Worm (Caenorhabditis elegans) whole organism, L4 larva: ENCODE measurements around the gene M03A1.8.

Experiments
- D1046.2 ChIP-seq: fragments of 200-800 bp; sonication (Bioruptor generic); IDR thresholded peaks from 2 replicates; pipeline ENCODE4 v1.3.6; 2022; ENCODE audit warnings: missing genetic modification characterization, missing compliant biosample characterization
- F10B5.3 ChIP-seq: sonication (generic microtip); optimal IDR thresholded peaks from 2 replicates; lab custom pipeline; 2016; ENCODE audit warnings: mild to moderate bottlenecking, missing genetic modification characterization, missing compliant biosample characterization
- F26F4.8 ChIP-seq: fragments of 200-800 bp; sonication (Bioruptor generic); conservative IDR thresholded peaks from 2 replicates; pipeline ENCODE4 v1.3.6; 2022; ENCODE audit warnings: missing genetic modification characterization, missing compliant biosample characterization
- R02D3.7 ChIP-seq: fragments of 150-350 bp; sonication (generic microtip); optimal IDR thresholded peaks from 3 replicates; lab custom pipeline; 2014; ENCODE audit warnings: missing biosample characterization, missing genetic modification characterization
- Y105C5A.15 ChIP-seq: fragments of 200-800 bp; sonication (Bioruptor generic); IDR thresholded peaks from 2 replicates; pipeline ENCODE4 v1.3.6; 2022; ENCODE audit warnings: missing genetic modification characterization, missing compliant biosample characterization
- ZK546.5 ChIP-seq, 2 experiments: sonication (generic microtip); optimal IDR thresholded peaks; 2 replicates each; lab custom pipeline; 2017; ENCODE audit warnings: missing biosample characterization in 2 of 2, missing genetic modification characterization in 2 of 2
- aha-1 ChIP-seq: fragments of 150-350 bp; peaks from one replicate; lab custom pipeline; 2014; ENCODE audit warnings: missing biosample characterization, missing genetic modification characterization
- ama-1 ChIP-seq: fragments of 150-350 bp; optimal IDR thresholded peaks from 2 replicates; lab custom pipeline; 2014; ENCODE audit warnings: inconsistent platforms, mixed read lengths
- ceh-62 ChIP-seq: sonication (generic microtip); optimal IDR thresholded peaks from 2 replicates; lab custom pipeline; 2017; ENCODE audit warnings: missing biosample characterization, missing genetic modification characterization
- ceh-82 ChIP-seq: sonication (generic microtip); optimal IDR thresholded peaks from 2 replicates; lab custom pipeline; 2017; ENCODE audit warnings: missing biosample characterization, missing genetic modification characterization
- ctbp-1 ChIP-seq: fragments of 200-800 bp; sonication (Bioruptor generic); IDR thresholded peaks from 2 replicates; pipeline ENCODE4 v1.3.6; 2022; ENCODE audit warnings: missing genetic modification reagents, missing genetic modification characterization, missing compliant biosample characterization
- daf-16 ChIP-seq, 3 experiments: sonication (generic microtip); optimal IDR thresholded peaks; 2 replicates each; lab custom pipeline; 2016 to 2017; ENCODE audit warnings: missing genetic modification characterization in 3 of 3, missing genetic modification reagents in 3 of 3, mild to moderate bottlenecking in 2 of 3, missing compliant biosample characterization in 2 of 3, missing biosample characterization in 1 of 3, moderate library complexity in 1 of 3
- daf-8 ChIP-seq: fragments of 200-800 bp; sonication (Bioruptor generic); IDR thresholded peaks from 2 replicates; pipeline ENCODE4 v1.3.6; 2022; ENCODE audit warnings: missing genetic modification characterization, missing compliant biosample characterization
- dmd-6 ChIP-seq: fragments of 200-800 bp; sonication (Bioruptor generic); IDR thresholded peaks from 2 replicates; pipeline ENCODE4 v1.3.6; 2022; ENCODE audit warnings: missing genetic modification reagents, missing genetic modification characterization, missing compliant biosample characterization
- egl-43 ChIP-seq: fragments of 200-800 bp; sonication (Bioruptor generic); IDR thresholded peaks from 2 replicates; pipeline ENCODE4 v1.3.6; 2022; ENCODE audit warnings: missing genetic modification reagents, missing genetic modification characterization, missing compliant biosample characterization
- fkh-10 ChIP-seq: fragments of 150-350 bp; optimal IDR thresholded peaks from 2 replicates; lab custom pipeline; 2014; ENCODE audit warnings: missing biosample characterization, missing genetic modification reagents, missing genetic modification characterization
- lim-7 ChIP-seq: fragments of 200-800 bp; sonication (Bioruptor generic); IDR thresholded peaks from 2 replicates; pipeline ENCODE4 v1.3.6; 2022; ENCODE audit warnings: missing genetic modification characterization, missing compliant biosample characterization
- lin-39 ChIP-seq: fragments of 150-350 bp; optimal IDR thresholded peaks from 2 replicates; lab custom pipeline; 2014; ENCODE audit warnings: missing biosample characterization, missing genetic modification reagents, missing genetic modification characterization
- lir-3 ChIP-seq: sonication (generic microtip); optimal IDR thresholded peaks from 2 replicates; lab custom pipeline; 2016; ENCODE audit warnings: mild to moderate bottlenecking, missing genetic modification characterization, missing compliant biosample characterization
- mep-1 ChIP-seq: fragments of 150-350 bp; sonication (generic microtip); optimal IDR thresholded peaks from 3 replicates; lab custom pipeline; 2014; ENCODE audit warnings: missing biosample characterization, missing genetic modification characterization
- mes-2 ChIP-seq: sonication (generic microtip); optimal IDR thresholded peaks from 2 replicates; lab custom pipeline; 2016; ENCODE audit warnings: missing genotype, mild to moderate bottlenecking, missing genetic modification characterization, missing compliant biosample characterization; ENCODE audit not compliant: poor library complexity, severe bottlenecking
- nhr-28 ChIP-seq: fragments of 150-350 bp; optimal IDR thresholded peaks from 2 replicates; lab custom pipeline; 2014; ENCODE audit warnings: missing biosample characterization, missing genetic modification characterization
- nhr-41 ChIP-seq: fragments of 200-800 bp; sonication (Bioruptor generic); IDR thresholded peaks from 2 replicates; pipeline ENCODE4 v1.3.6; 2022; ENCODE audit warnings: missing genetic modification reagents, missing genetic modification characterization, missing compliant biosample characterization
- nhr-6 ChIP-seq: fragments of 150-350 bp; optimal IDR thresholded peaks from 2 replicates; lab custom pipeline; 2014; ENCODE audit warnings: missing biosample characterization, missing genetic modification characterization
- pqm-1 ChIP-seq: sonication (generic microtip); optimal IDR thresholded peaks from 2 replicates; lab custom pipeline; 2017; ENCODE audit warnings: missing biosample characterization, missing genetic modification characterization
- skn-1 ChIP-seq: fragments of 150-350 bp; optimal IDR thresholded peaks from 2 replicates; lab custom pipeline; 2014; ENCODE audit warnings: missing biosample characterization, missing genetic modification characterization
- tra-1 ChIP-seq: fragments of 200-800 bp; sonication (Bioruptor generic); IDR thresholded peaks from 2 replicates; pipeline ENCODE4 v1.3.6; 2022; ENCODE audit warnings: missing genetic modification reagents, missing genetic modification characterization, missing compliant biosample characterization
- unc-62 ChIP-seq, 3 experiments: fragments of 150-350 bp in 1 of 3; sonication (generic microtip); optimal IDR thresholded peaks in 2 of 3; peaks in 1 of 3; 1 replicate in 1 of 3; 2 replicates in 2 of 3; lab custom pipeline; 2014 to 2017; ENCODE audit warnings: missing biosample characterization in 3 of 3, missing genetic modification characterization in 3 of 3, missing genetic modification reagents in 3 of 3, missing genotype in 1 of 3
- zip-2 ChIP-seq: fragments of 150-350 bp; optimal IDR thresholded peaks from 2 replicates; lab custom pipeline; 2014; ENCODE audit warnings: missing biosample characterization, missing genetic modification characterization
- ztf-7 ChIP-seq: fragments of 150-350 bp; optimal IDR thresholded peaks from 2 replicates; lab custom pipeline; 2014; ENCODE audit warnings: missing biosample characterization, missing genetic modification characterization

M03A1.8 gene

DNA sequence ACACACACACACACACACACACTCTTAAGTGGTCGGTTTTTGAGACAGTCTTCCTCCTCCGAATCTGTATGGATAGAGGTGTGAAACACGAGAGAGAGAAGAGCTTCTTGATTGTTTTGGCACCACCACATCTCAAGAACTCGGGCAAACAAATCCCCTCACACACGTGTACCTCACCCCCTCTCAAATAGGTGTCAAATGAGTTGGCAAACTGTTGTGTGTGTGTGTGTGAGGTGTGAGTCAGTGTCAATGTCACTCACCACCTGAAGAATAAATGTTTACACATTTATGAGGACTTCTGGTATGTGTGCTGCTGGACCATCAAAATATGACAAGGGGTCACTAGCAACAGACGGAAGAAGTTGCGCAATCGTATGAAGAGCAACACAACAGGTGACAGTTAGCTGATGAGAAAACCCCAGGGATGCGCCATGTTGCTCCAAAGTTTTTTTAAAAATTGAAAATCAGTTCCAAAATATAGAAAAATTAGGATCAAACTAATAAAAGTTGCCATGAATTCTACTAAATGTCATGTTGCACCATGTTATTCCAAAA is 19.9 kb downstream of the M03A1.8 start:
- TF ChIP-seq pqm-1 (tag; lab: Kevin White, UChicago) (no peak), R02D3.7 (tag; lab: Kevin White, UChicago) (no peak), mep-1 (tag; lab: Kevin White, UChicago) (no peak), nhr-28 (tag; lab: Kevin White, UChicago) (no peak), ZK546.5 (tag; optimal IDR thresholded peaks at IDR 0.05; lab: Kevin White, UChicago) (no peak), F26F4.8 (GFP tag; lab: Robert Waterston, UW) (no peak), fkh-10 (no peak), mes-2 (tag; lab: Kevin White, UChicago) (no peak), tra-1 (GFP tag; lab: Robert Waterston, UW) (no peak), dmd-6 (GFP tag; lab: Robert Waterston, UW) (no peak), ceh-82 (no peak), aha-1 (no peak), Y105C5A.15 (no peak)
- TF ChIP-seq, all 104 proteins: peak for 0

DNA sequence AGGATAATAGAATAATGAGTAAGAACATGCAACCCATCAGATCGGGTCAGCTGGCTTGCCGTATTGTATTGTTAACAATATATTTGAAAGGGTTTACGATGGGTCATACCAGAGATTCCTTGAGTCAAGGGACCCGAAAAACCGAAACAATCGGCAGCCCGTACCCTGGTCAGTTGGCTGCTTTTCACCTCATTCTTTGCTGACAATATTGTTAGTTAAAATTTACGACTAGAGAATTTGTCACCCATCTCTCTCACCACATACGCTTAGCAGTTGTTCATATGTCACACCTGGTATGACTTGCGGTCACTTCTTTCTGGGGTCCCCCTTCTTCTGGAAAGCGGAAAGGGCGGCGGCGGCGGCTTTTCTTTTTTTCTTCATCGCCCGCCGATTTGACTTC is 21.0 kb downstream of the M03A1.8 start:
- TF ChIP-seq R02D3.7 (tag; lab: Kevin White, UChicago) (no peak), nhr-6 (tag; lab: Kevin White, UChicago) (no peak), aha-1 (peak; percentile 68), nhr-41 (GFP tag; lab: Robert Waterston, UW) (no peak), ceh-82 (no peak), zip-2 (no peak), ama-1 (no peak), egl-43 (GFP tag; lab: Robert Waterston, UW) (no peak), ceh-62 (no peak), skn-1 (tag; lab: Kevin White, UChicago) (no peak), nhr-28 (tag; lab: Kevin White, UChicago) (no peak), lin-39 (tag; lab: Kevin White, UChicago) (no peak), daf-16 (GFP tag; optimal IDR thresholded peaks at IDR 0.05; lab: Kevin White, UChicago) (no peak), daf-16 (tag; optimal IDR thresholded peaks at IDR 0.05; lab: Kevin White, UChicago) (no peak), unc-62 (GFP tag; optimal IDR thresholded peaks at IDR 0.05 in 1 of 2; lab: Kevin White, UChicago) (peak in 1 of 2 experiments; percentile 41), unc-62 (tag; optimal IDR thresholded peaks at IDR 0.05; lab: Kevin White, UChicago) (no peak)

DNA sequence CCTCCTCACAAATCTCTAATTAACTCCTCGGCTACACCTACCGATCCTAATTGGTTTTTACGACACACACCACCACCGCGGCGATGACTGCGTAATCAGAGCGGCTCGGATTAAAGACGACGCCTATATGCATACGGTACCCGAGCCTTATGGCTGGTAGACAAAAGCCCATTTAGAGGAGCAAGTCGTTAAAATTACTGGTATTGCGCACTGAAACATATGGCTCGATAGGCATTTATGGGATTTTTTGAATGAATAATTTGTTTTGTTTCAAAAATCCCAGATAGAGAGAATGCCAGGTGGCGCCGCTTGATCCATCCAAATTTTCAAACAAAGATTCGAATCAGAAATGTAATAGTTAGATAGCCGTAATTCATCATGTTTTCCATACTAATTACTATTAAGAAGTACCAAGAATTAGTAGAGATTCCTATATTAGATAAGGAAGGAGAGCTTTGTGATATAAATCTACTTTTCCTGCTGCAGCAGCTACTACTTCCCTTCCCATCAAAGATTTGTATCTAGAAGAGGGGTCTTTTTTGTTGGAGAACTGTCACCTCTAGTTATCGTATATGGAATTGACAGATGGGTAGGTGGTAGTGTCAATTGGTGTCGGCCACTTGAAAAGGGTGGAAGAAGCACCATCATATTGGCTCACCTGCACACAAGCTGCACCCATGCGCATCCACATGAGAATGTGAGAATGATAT is 23.2 kb downstream of the M03A1.8 start:
- 0 out of 2 replicates have a peak, but pooled peaks have one; percentile 34 for TF ChIP-seq D1046.2 (GFP tag; lab: Robert Waterston, UW)
- TF ChIP-seq F10B5.3 (tag; lab: Kevin White, UChicago) = no peak
- TF ChIP-seq ctbp-1 (GFP tag; lab: Robert Waterston, UW) = 0 out of 2 replicates have a peak, but pooled peaks have one; percentile 15

DNA sequence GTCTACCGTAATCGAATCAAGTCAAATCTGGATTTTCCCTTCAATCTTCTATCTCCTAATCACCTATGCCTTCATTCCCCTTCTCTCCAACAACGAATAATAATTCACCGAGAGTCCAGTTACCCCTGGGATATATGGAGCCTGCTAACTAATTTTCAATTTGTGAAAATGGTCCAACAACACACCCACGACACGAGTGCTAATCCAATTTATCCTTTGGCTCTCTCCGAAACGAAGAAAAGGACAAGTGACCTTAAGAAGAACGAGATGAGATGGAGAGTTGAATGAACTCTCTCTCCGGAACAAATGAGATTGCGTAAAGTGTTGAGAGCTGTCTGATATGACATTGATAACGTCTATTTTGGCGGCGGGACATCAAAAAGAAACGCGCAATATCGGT is 24.2 kb downstream of the M03A1.8 start:
- TF ChIP-seq unc-62 (GFP tag; optimal IDR thresholded peaks at IDR 0.05 in 1 of 2; lab: Kevin White, UChicago) = peak in 1 of 2 experiments; percentile 9
- no peak for TF ChIP-seq unc-62 (tag; optimal IDR thresholded peaks at IDR 0.05; lab: Kevin White, UChicago)
- TF ChIP-seq daf-8 = no peak
- TF ChIP-seq, all 104 proteins: peak for 1

DNA sequence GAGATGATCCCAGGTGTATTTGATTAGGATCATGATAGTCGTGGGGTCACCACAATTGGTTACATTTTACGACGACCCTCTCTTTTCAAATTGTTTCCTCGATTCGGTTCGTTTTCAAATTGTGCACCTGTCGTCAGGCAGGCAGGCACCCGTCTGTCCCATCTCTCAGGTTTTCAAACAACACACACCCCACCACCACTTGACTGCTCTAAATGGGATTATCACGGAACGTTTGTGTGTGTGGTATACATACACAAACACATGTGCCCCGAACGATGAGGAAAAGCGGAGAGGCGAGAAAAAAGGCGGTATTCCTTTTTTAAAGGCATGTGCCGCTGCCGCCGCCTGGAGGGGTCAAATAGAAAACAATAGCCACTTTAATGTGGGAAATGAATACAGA is 25.2 kb downstream of the M03A1.8 start:
- TF ChIP-seq lim-7 (GFP tag; lab: Robert Waterston, UW) (no peak), nhr-28 (tag; lab: Kevin White, UChicago) (no peak), lir-3 (tag; lab: Kevin White, UChicago) (no peak)
- TF ChIP-seq, all 104 proteins: peak for 0

DNA sequence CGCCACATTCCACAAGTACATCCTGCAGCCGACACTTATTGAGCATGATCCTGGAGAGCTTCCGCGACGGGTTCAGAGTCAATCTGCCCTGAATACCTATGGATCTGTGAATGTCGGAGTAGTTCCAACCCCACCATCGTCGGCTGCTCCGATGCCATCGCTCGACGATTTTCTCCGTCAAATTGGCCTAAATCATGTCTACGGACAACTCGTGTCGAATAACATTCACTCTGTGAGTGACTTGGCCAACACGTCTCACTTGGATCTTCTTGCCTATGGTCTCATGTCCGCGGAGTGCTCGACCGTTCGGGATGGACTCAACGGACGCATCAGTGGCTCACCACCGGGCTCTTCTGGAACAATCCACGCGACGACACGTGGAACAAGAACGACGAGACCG is 29.9 kb downstream of the M03A1.8 start:
- TF ChIP-seq ztf-7 (tag; lab: Kevin White, UChicago) (no peak), aha-1 (peak; percentile 97)
